Worm (Caenorhabditis elegans): Measurements from ENCODE around the gene lgc-11.

Gene lgc-11

ce11 chrX:7506533-7506932, at the start of gene lgc-11:
TSS of gene lgc-11 (minus strand) at chrX:7506633.
- TF ChIP-seq unc-62 (GFP tag; optimal IDR thresholded peaks at IDR 0.05): no peak

- TF ChIP-seq unc-62 (GFP tag; optimal IDR thresholded peaks at IDR 0.05): no peak
These were observed 47.9 kb upstream of the lgc-11 start, which contains the start of gene F46C8.8 for ce11 chrX:7554326-7554725. TSS of gene F46C8.8 (minus strand) at chrX:7554426.

ce11 chrX:7553331-7553730, 46.9 kb upstream of the lgc-11 start:
- TF ChIP-seq unc-62 (GFP tag; optimal IDR thresholded peaks at IDR 0.05): no peak

- no peak for TF ChIP-seq unc-62 (GFP tag; optimal IDR thresholded peaks at IDR 0.05)
These were observed 44.0 kb upstream of the lgc-11 start for ce11 chrX:7550452-7550851.

ce11 chrX:7548158-7548557, 41.7 kb upstream of the lgc-11 start, which contains the start of gene F46C8.1:
TSS of gene F46C8.1 (plus strand) at chrX:7548458.
- TF ChIP-seq unc-62 (GFP tag; optimal IDR thresholded peaks at IDR 0.05): no peak

- TF ChIP-seq unc-62 (GFP tag; optimal IDR thresholded peaks at IDR 0.05): no peak
These were observed 41.3 kb upstream of the lgc-11 start for ce11 chrX:7547696-7548095.

ce11 chrX:7546509-7546908, 40.1 kb upstream of the lgc-11 start, which contains the start of gene col-174:
TSS of gene col-174 (plus strand) at chrX:7546809.
- no peak for TF ChIP-seq unc-62 (GFP tag; optimal IDR thresholded peaks at IDR 0.05)

ce11 chrX:7541078-7541477, 34.6 kb upstream of the lgc-11 start:
- TF ChIP-seq unc-62 (GFP tag; optimal IDR thresholded peaks at IDR 0.05): no peak

ce11 chrX:7540033-7540432, 33.6 kb upstream of the lgc-11 start, which contains the start of gene glb-16:
TSS of gene glb-16 (minus strand) at chrX:7540133.
- TF ChIP-seq unc-62 (GFP tag; optimal IDR thresholded peaks at IDR 0.05): no peak

ce11 chrX:7537742-7538268, 31.4 kb upstream of the lgc-11 start, which contains the start of gene dpy-7:
TSS of gene dpy-7 (minus strand) at chrX:7537792.
- no peak for TF ChIP-seq unc-62 (GFP tag; optimal IDR thresholded peaks at IDR 0.05)

- TF ChIP-seq unc-62 (GFP tag; optimal IDR thresholded peaks at IDR 0.05): no peak
These were observed 30.4 kb upstream of the lgc-11 start for ce11 chrX:7536869-7537268.

- no peak for TF ChIP-seq unc-62 (GFP tag; optimal IDR thresholded peaks at IDR 0.05)
These were observed 28.0 kb upstream of the lgc-11 start for ce11 chrX:7534454-7534853.

- TF ChIP-seq unc-62 (GFP tag; optimal IDR thresholded peaks at IDR 0.05): no peak
These were observed 26.2 kb upstream of the lgc-11 start, which contains the start of gene ceh-14 for ce11 chrX:7532632-7533031. TSS of gene ceh-14 (minus strand) at chrX:7532732.

ce11 chrX:7525271-7525670, 18.8 kb upstream of the lgc-11 start, which contains the start of gene F46C8.3:
TSS of gene F46C8.3 (plus strand) at chrX:7525571.
- TF ChIP-seq unc-62 (GFP tag; optimal IDR thresholded peaks at IDR 0.05): no peak

ce11 chrX:7523799-7524198, 17.4 kb upstream of the lgc-11 start:
- no peak for TF ChIP-seq unc-62 (GFP tag; optimal IDR thresholded peaks at IDR 0.05)

ce11 chrX:7522595-7522994, 16.2 kb upstream of the lgc-11 start:
- TF ChIP-seq unc-62 (GFP tag; optimal IDR thresholded peaks at IDR 0.05): no peak

ce11 chrX:7519569-7519968, 13.1 kb upstream of the lgc-11 start, which contains the start of gene chts-1:
TSS of gene chts-1 (minus strand) at chrX:7519669.
- no peak for TF ChIP-seq unc-62 (GFP tag; optimal IDR thresholded peaks at IDR 0.05)

- TF ChIP-seq unc-62 (GFP tag; optimal IDR thresholded peaks at IDR 0.05): no peak
These were observed 6.3 kb upstream of the lgc-11 start for ce11 chrX:7512714-7513113.
